Fruit fly (Drosophila melanogaster) whole organism, adult: Measurements from ENCODE around the gene CG12279.
A peak's percentile ranks its signal among the peaks of the same experiment; 100 is the strongest.

ENCODE experiments used
- CG11617 ChIP-seq: fragments of 200-800 bp; sonication (Bioruptor generic); optimal IDR thresholded peaks from 2 replicates; lab custom pipeline; 2017; ENCODE audit warnings: mild to moderate bottlenecking, missing biosample characterization, missing genetic modification reagents, missing genetic modification characterization
- CG12768 ChIP-seq: fragments of 200-800 bp; sonication (Bioruptor generic); optimal IDR thresholded peaks from 2 replicates; lab custom pipeline; 2017; ENCODE audit warnings: missing biosample characterization, missing genetic modification characterization, mild to moderate bottlenecking, moderate library complexity, missing genetic modification reagents
- CG14711 ChIP-seq: fragments of 200-800 bp; sonication (Bioruptor generic); optimal IDR thresholded peaks from 2 replicates; lab custom pipeline; 2018; ENCODE audit warnings: missing biosample characterization, mild to moderate bottlenecking, missing genetic modification characterization, moderate library complexity
- CG1620 ChIP-seq: fragments of 200-800 bp; sonication (Bioruptor generic); optimal IDR thresholded peaks from 2 replicates; lab custom pipeline; 2016; ENCODE audit warnings: missing biosample characterization, missing genetic modification characterization
- CG33017 ChIP-seq: fragments of 200-800 bp; sonication (Bioruptor generic); optimal IDR thresholded peaks from 2 replicates; lab custom pipeline; 2018; ENCODE audit warnings: missing biosample characterization, mild to moderate bottlenecking, missing genetic modification characterization, moderate library complexity
- CG5204 ChIP-seq: fragments of 200-800 bp; sonication (Bioruptor generic); optimal IDR thresholded peaks from 2 replicates; lab custom pipeline; 2016; ENCODE audit warnings: missing biosample characterization, missing genetic modification characterization
- CG7045 ChIP-seq: fragments of 200-800 bp; sonication (Bioruptor generic); optimal IDR thresholded peaks from 2 replicates; lab custom pipeline; 2017; ENCODE audit warnings: missing biosample characterization, mild to moderate bottlenecking, missing genetic modification characterization
- CG7101 ChIP-seq: fragments of 200-800 bp; sonication (Bioruptor generic); optimal IDR thresholded peaks from 2 replicates; lab custom pipeline; 2018; ENCODE audit warnings: missing biosample characterization, mild to moderate bottlenecking, missing genetic modification characterization, moderate library complexity
- Clk ChIP-seq: fragments of 200-800 bp; sonication (Bioruptor generic); optimal IDR thresholded peaks from 2 replicates; lab custom pipeline; 2017; ENCODE audit warnings: missing biosample characterization, missing genetic modification characterization
- Crg-1 ChIP-seq: fragments of 200-800 bp; sonication (Bioruptor generic); optimal IDR thresholded peaks from 2 replicates; lab custom pipeline; 2016; ENCODE audit warnings: missing biosample characterization, missing genetic modification characterization
- Hr96 ChIP-seq: fragments of 200-800 bp; sonication (Bioruptor generic); optimal IDR thresholded peaks from 2 replicates; lab custom pipeline; 2016; ENCODE audit warnings: missing biosample characterization, missing genetic modification characterization
- Mnt ChIP-seq: fragments of 200-800 bp; sonication (Bioruptor generic); optimal IDR thresholded peaks from 2 replicates; lab custom pipeline; 2016; ENCODE audit warnings: missing biosample characterization, mild to moderate bottlenecking, missing genetic modification characterization
- bab1 ChIP-seq: fragments of 200-800 bp; sonication (Bioruptor generic); optimal IDR thresholded peaks from 3 replicates; lab custom pipeline; 2019; ENCODE audit warnings: missing biosample characterization, mild to moderate bottlenecking, missing genetic modification characterization, moderate library complexity
- cic ChIP-seq: fragments of 200-800 bp; sonication (Bioruptor generic); optimal IDR thresholded peaks from 2 replicates; lab custom pipeline; 2017; ENCODE audit warnings: missing biosample characterization, mild to moderate bottlenecking, missing genetic modification characterization, moderate library complexity
- cnc ChIP-seq, 2 experiments: fragments of >200 bp; optimal IDR thresholded peaks; 2 replicates each; lab custom pipeline; 2017
- kay ChIP-seq: fragments of 200-800 bp; sonication (Bioruptor generic); peaks from one replicate; lab custom pipeline; 2016; ENCODE audit warnings: missing biosample characterization, missing genetic modification characterization, borderline replicate concordance
- ovo ChIP-seq: fragments of 200-800 bp; sonication (Bioruptor generic); optimal IDR thresholded peaks from 2 replicates; lab custom pipeline; 2016; ENCODE audit warnings: missing biosample characterization, missing genetic modification characterization
- pad ChIP-seq: fragments of 200-800 bp; sonication (Bioruptor generic); optimal IDR thresholded peaks from 3 replicates; lab custom pipeline; 2017; ENCODE audit warnings: missing biosample characterization, missing genetic modification characterization, mild to moderate bottlenecking, moderate library complexity, missing genetic modification reagents
- tj ChIP-seq: fragments of 200-800 bp; sonication (Bioruptor generic); optimal IDR thresholded peaks from 3 replicates; lab custom pipeline; 2017; ENCODE audit warnings: missing biosample characterization, mild to moderate bottlenecking, missing genetic modification characterization, moderate library complexity
- toe ChIP-seq: fragments of 200-800 bp; sonication (Bioruptor generic); optimal IDR thresholded peaks from 2 replicates; lab custom pipeline; 2016; ENCODE audit warnings: missing biosample characterization, missing genetic modification characterization

Gene CG12279

DNA sequence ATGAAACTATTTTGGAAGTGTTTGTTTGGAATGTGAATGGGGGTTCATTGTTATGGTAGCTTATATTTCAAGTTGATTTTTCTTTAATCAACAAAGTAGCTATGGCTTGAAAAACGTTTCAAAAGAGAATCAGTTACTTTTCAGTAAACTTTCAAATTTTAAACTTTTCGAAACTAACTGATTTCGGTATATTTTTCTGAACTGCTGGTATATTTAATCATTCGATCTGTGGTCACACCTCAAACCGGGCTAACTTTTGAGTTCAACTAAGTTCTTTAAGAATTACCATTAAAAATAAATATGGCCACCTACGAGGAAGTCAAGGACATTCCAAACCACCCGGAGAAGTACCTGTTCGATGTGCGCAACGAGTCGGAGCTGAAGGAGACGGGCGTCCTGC is at the start of gene CG12279:
Gene CG12279 (plus strand): TSS at position 234 of the 400 bp plus-strand sequence.
- TF ChIP-seq CG1620 (GFP tag; lab: Kevin White, UChicago) (no peak), CG14711 (tag; lab: Kevin White, UChicago) (no peak), CG7045 (GFP tag; lab: Kevin White, UChicago) (no peak), pad (no peak), CG5204 (no peak), Crg-1 (GFP tag; lab: Kevin White, UChicago) (no peak), toe (no peak), tj (no peak), CG33017 (tag; lab: Kevin White, UChicago) (no peak), cic (no peak), CG12768 (no peak), Clk (no peak), Hr96 (GFP tag; lab: Kevin White, UChicago) (no peak), kay (GFP tag; lab: Kevin White, UChicago) (no peak), ovo (no peak), CG11617 (GFP tag; lab: Kevin White, UChicago) (no peak)

DNA sequence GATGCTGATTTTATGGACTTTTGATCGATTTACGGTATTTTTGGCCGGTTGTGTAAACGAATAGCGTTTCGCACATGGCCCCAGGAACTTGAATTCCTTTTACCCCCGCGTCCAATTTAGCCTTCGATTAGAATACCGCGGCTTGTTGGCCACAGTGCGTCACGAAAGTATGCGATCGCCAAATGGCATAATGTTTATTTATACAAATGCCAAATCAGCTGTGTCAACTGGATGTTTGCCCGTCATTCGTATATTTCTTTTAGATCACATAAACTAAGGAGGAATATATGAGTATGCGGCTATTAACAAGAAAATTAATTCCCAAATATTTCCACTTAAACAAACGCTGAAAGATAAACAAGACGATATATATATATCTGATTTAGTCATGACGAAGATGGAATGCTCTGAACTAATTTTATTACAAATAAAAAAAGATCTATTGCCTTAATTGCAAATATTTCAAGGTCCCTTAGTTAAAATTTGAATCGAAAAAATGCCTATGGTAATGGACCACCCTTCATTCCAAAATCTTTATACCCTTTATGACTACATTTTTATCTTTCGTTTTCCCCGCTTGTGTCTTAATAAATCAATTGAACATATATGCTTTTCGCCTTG is 47.8 kb upstream of the CG12279 start:
- TF ChIP-seq CG1620 (GFP tag; lab: Kevin White, UChicago), result no peak
- no peak for TF ChIP-seq CG14711 (tag; lab: Kevin White, UChicago)
- TF ChIP-seq Hr96 (GFP tag; lab: Kevin White, UChicago), result no peak
- TF ChIP-seq Mnt (GFP tag; lab: Kevin White, UChicago), result no peak
- TF ChIP-seq kay (GFP tag; lab: Kevin White, UChicago), result no peak
- no peak for TF ChIP-seq cic
- TF ChIP-seq CG11617 (GFP tag; lab: Kevin White, UChicago), result no peak
- no peak for TF ChIP-seq pad
- no peak for TF ChIP-seq tj
- no peak for TF ChIP-seq CG7101 (tag; lab: Kevin White, UChicago)
- no peak for TF ChIP-seq CG7045 (GFP tag; lab: Kevin White, UChicago)
- TF ChIP-seq Crg-1 (GFP tag; lab: Kevin White, UChicago), result no peak
- TF ChIP-seq bab1 (GFP tag; lab: Kevin White, UChicago), result no peak
- no peak for TF ChIP-seq cnc (optimal IDR thresholded peaks at IDR 0.05; lab: Kevin White, UChicago)
- no peak for TF ChIP-seq CG12768
- no peak for TF ChIP-seq ovo
- TF ChIP-seq CG33017 (tag; lab: Kevin White, UChicago), result no peak

DNA sequence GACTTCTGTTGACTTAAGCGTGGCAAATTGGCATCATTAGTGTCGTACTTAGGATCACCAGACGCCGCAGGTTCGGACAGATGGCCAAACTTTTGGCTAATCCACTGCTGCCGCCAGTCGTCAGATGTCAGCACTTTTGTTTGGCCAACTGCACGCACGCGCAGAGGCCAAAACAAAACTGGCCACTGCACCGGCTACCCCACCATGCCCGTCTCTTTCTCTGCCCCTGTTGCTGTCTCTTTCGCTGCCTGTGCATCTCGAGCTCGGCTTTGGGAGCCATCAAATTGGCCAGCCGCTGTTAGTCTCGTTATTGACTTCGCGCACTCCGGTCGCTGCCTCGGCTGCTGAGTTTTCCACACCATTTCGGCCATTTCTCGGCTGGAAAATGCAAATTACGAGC is 42.4 kb upstream of the CG12279 start, which contains the start of gene CG14395:
Gene CG14395 (plus strand): TSS at position 301 of the 400 bp plus-strand sequence.
- no peak for TF ChIP-seq CG12768
- TF ChIP-seq Crg-1 (GFP tag; lab: Kevin White, UChicago), result no peak
- no peak for TF ChIP-seq Mnt (GFP tag; lab: Kevin White, UChicago)
- TF ChIP-seq pad, result no peak
- no peak for TF ChIP-seq kay (GFP tag; lab: Kevin White, UChicago)
- TF ChIP-seq Clk, result no peak
- TF ChIP-seq CG14711 (tag; lab: Kevin White, UChicago), result no peak
- no peak for TF ChIP-seq CG11617 (GFP tag; lab: Kevin White, UChicago)
- TF ChIP-seq tj, result no peak
- no peak for TF ChIP-seq cic
- no peak for TF ChIP-seq bab1 (GFP tag; lab: Kevin White, UChicago)
- no peak for TF ChIP-seq Hr96 (GFP tag; lab: Kevin White, UChicago)
- TF ChIP-seq CG1620 (GFP tag; lab: Kevin White, UChicago), result no peak
- no peak for TF ChIP-seq cnc (optimal IDR thresholded peaks at IDR 0.05; lab: Kevin White, UChicago)
- no peak for TF ChIP-seq CG5204
- no peak for TF ChIP-seq ovo
- TF ChIP-seq CG33017 (tag; lab: Kevin White, UChicago), result no peak
- TF ChIP-seq CG7101 (tag; lab: Kevin White, UChicago), result no peak
- TF ChIP-seq toe, result no peak

DNA sequence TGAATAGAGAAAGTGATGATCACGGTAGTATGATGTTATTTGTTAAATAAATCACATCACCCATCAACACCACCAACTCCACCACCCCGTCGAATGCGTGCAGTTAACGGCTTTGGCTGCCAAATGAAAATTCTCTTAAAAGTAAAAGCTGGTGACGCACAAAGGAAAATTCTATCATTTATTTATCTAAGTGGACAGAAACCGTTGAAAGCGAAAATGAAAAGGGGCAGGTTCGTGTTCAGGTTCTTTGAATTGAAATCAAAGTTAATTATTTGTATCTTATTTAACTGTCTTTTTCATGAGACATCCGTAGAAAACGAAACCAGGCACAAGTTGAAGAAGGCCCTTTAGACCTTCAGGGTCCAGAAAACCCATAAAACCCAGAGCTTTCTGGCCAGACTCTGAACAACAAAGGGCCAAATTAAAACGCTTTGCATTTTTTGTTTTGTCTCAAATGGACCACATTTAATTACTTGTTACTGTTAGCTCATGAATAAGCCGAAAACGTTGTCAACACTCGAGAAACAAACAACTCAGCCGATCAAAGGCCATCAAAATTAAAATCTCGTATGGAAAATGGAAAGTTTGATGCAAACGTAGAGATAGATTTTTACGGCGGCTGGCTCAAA is 38.6 kb upstream of the CG12279 start:
- TF ChIP-seq CG33017 (tag; lab: Kevin White, UChicago) (no peak), Hr96 (GFP tag; lab: Kevin White, UChicago) (no peak), CG7045 (GFP tag; lab: Kevin White, UChicago) (no peak), CG11617 (GFP tag; lab: Kevin White, UChicago) (no peak), ovo (no peak), pad (no peak), CG12768 (no peak), kay (GFP tag; lab: Kevin White, UChicago) (no peak)

DNA sequence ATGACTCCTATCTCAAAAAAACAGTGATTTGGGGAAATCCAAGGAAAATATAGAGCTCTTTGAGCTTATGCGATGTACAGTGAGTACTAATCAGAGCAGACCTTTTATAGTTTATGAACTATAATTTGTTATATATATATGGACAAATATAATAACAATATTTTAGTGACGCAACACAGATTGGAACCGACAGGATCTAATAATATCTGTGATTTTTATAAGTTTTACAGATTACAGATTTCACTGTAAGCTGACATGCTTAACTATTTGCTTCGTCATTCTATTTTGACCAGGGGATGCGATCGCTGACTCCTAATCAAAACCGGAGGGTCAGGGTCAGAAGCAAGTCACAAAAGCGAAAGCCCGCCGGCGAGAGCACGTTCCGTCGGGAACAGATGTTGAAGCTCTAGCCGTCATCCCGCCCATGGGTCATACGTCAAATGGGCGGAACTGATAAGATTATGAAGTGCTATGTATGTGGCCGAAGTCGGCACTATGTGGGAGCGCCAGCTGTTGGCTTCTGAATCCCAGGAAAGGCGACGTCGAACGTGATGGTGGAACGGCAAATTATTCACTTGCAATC is 30.8 kb upstream of the CG12279 start, which contains the start of gene Gnmt:
Gene Gnmt (plus strand): TSS at position 568 of the 583 bp plus-strand sequence.
- TF ChIP-seq cic (peak; percentile 56), CG7101 (tag; lab: Kevin White, UChicago) (peak; percentile 61), CG7045 (GFP tag; lab: Kevin White, UChicago) (no peak), Mnt (GFP tag; lab: Kevin White, UChicago) (peak; percentile 17), CG33017 (tag; lab: Kevin White, UChicago) (peak; percentile 80), Crg-1 (GFP tag; lab: Kevin White, UChicago) (no peak), cnc (optimal IDR thresholded peaks at IDR 0.05; lab: Kevin White, UChicago) (peak in 1 of 2 experiments; percentile 75), CG5204 (no peak), Clk (no peak), CG12768 (peak; percentile 5), CG14711 (tag; lab: Kevin White, UChicago) (peak; percentile 49), bab1 (GFP tag; lab: Kevin White, UChicago) (no peak)
